Worm (Caenorhabditis elegans) whole organism, L3 larva: Measurements from ENCODE around the gene F21H7.12.

Experiments
- R02D3.7 ChIP-seq: fragments of 150-350 bp; optimal IDR thresholded peaks from 2 replicates; lab custom pipeline; 2014; ENCODE audit warnings: missing biosample characterization, missing genetic modification characterization
- aly-2 ChIP-seq: fragments of 150-350 bp; optimal IDR thresholded peaks from 2 replicates; lab custom pipeline; 2014; ENCODE audit warnings: missing biosample characterization, missing genetic modification characterization
- ceh-28 ChIP-seq: fragments of 150-350 bp; optimal IDR thresholded peaks from 2 replicates; lab custom pipeline; 2014; ENCODE audit warnings: missing biosample characterization, missing genetic modification reagents, missing genetic modification characterization
- ceh-9 ChIP-seq: sonication (generic microtip); optimal IDR thresholded peaks from 2 replicates; lab custom pipeline; 2018; ENCODE audit warnings: missing biosample characterization, missing genetic modification characterization
- daf-12 ChIP-seq: fragments of 150-350 bp; optimal IDR thresholded peaks from 2 replicates; lab custom pipeline; 2014; ENCODE audit warnings: missing biosample characterization, missing genetic modification reagents, missing genetic modification characterization
- egl-27 ChIP-seq: sonication (generic microtip); optimal IDR thresholded peaks from 4 replicates; lab custom pipeline; 2017; ENCODE audit warnings: missing biosample characterization, missing genetic modification reagents, missing genetic modification characterization
- egl-5 ChIP-seq: fragments of 150-350 bp; optimal IDR thresholded peaks from 2 replicates; lab custom pipeline; 2017; ENCODE audit warnings: missing biosample characterization, missing genetic modification reagents, missing genetic modification characterization, inconsistent platforms
- elt-1 ChIP-seq: fragments of 150-350 bp; optimal IDR thresholded peaks from 2 replicates; lab custom pipeline; 2014; ENCODE audit warnings: missing biosample characterization, missing genetic modification characterization
- elt-2 ChIP-seq: sonication (generic microtip); optimal IDR thresholded peaks from 2 replicates; lab custom pipeline; 2016; ENCODE audit warnings: missing genetic modification reagents, mild to moderate bottlenecking, missing genetic modification characterization, missing compliant biosample characterization
- eor-1 ChIP-seq, 2 experiments: fragments of 150-350 bp; optimal IDR thresholded peaks; 2 replicates each; lab custom pipeline; 2014 to 2018; ENCODE audit warnings: missing biosample characterization in 2 of 2, missing genetic modification characterization in 2 of 2
- fkh-10 ChIP-seq: sonication (generic microtip); optimal IDR thresholded peaks from 2 replicates; lab custom pipeline; 2017; ENCODE audit warnings: missing biosample characterization, missing genetic modification reagents, missing genetic modification characterization
- fkh-2 ChIP-seq: fragments of 150-350 bp; optimal IDR thresholded peaks from 2 replicates; lab custom pipeline; 2014; ENCODE audit warnings: missing biosample characterization, missing genetic modification reagents, missing genetic modification characterization
- fos-1 ChIP-seq: fragments of 150-350 bp; optimal IDR thresholded peaks from 2 replicates; lab custom pipeline; 2014; ENCODE audit warnings: missing biosample characterization, missing genetic modification characterization
- hmg-11 ChIP-seq: sonication (generic microtip); optimal IDR thresholded peaks from 2 replicates; lab custom pipeline; 2016; ENCODE audit warnings: missing genetic modification characterization, missing compliant biosample characterization
- jun-1 ChIP-seq: fragments of 150-350 bp; optimal IDR thresholded peaks from 2 replicates; lab custom pipeline; 2014; ENCODE audit warnings: missing biosample characterization, missing genetic modification reagents, missing genetic modification characterization
- lsy-12 ChIP-seq: sonication (generic microtip); optimal IDR thresholded peaks from 2 replicates; lab custom pipeline; 2016; ENCODE audit warnings: mild to moderate bottlenecking, missing genetic modification characterization, missing compliant biosample characterization
- mdl-1 ChIP-seq: fragments of 150-350 bp; optimal IDR thresholded peaks from 2 replicates; lab custom pipeline; 2014; ENCODE audit warnings: missing biosample characterization, missing genetic modification characterization
- mml-1 ChIP-seq: fragments of 150-350 bp; sonication (generic microtip); optimal IDR thresholded peaks from 3 replicates; lab custom pipeline; 2014; ENCODE audit warnings: missing biosample characterization, missing genetic modification characterization
- nhr-11 ChIP-seq: fragments of 150-350 bp; optimal IDR thresholded peaks from 2 replicates; lab custom pipeline; 2014; ENCODE audit warnings: missing biosample characterization, missing genetic modification characterization
- nhr-12 ChIP-seq: fragments of 150-350 bp; optimal IDR thresholded peaks from 2 replicates; lab custom pipeline; 2014; ENCODE audit warnings: missing biosample characterization, missing genetic modification characterization
- nhr-237 ChIP-seq: fragments of 150-350 bp; optimal IDR thresholded peaks from 2 replicates; lab custom pipeline; 2014; ENCODE audit warnings: missing biosample characterization, missing genetic modification characterization
- nhr-28 ChIP-seq: fragments of 150-350 bp; optimal IDR thresholded peaks from 2 replicates; lab custom pipeline; 2014; ENCODE audit warnings: missing biosample characterization, missing genetic modification characterization
- nhr-43 ChIP-seq: sonication (generic microtip); optimal IDR thresholded peaks from 2 replicates; lab custom pipeline; 2016; ENCODE audit warnings: mild to moderate bottlenecking, missing genetic modification characterization, missing compliant biosample characterization; ENCODE audit not compliant: poor library complexity, severe bottlenecking
- nhr-67 ChIP-seq: fragments of 150-350 bp; optimal IDR thresholded peaks from 2 replicates; lab custom pipeline; 2014; ENCODE audit warnings: missing biosample characterization, missing genetic modification characterization
- nhr-76 ChIP-seq: fragments of 150-350 bp; sonication (generic microtip); optimal IDR thresholded peaks from 5 replicates; lab custom pipeline; 2014; ENCODE audit warnings: missing biosample characterization, missing genetic modification characterization
- nhr-77 ChIP-seq: fragments of 150-350 bp; optimal IDR thresholded peaks from 2 replicates; lab custom pipeline; 2014; ENCODE audit warnings: missing biosample characterization, missing genetic modification characterization
- pqm-1 ChIP-seq: fragments of 150-350 bp; optimal IDR thresholded peaks from 2 replicates; lab custom pipeline; 2017; ENCODE audit warnings: missing biosample characterization, missing genetic modification characterization, inconsistent platforms
- snpc-4 ChIP-seq: fragments of 150-350 bp; optimal IDR thresholded peaks from 2 replicates; lab custom pipeline; 2014; ENCODE audit warnings: missing biosample characterization, missing genetic modification characterization
- unc-39 ChIP-seq: sonication (generic microtip); optimal IDR thresholded peaks from 4 replicates; lab custom pipeline; 2017; ENCODE audit warnings: missing biosample characterization, missing genetic modification characterization
- zag-1 ChIP-seq: fragments of 150-350 bp; optimal IDR thresholded peaks from 2 replicates; lab custom pipeline; 2014; ENCODE audit warnings: missing biosample characterization, missing genetic modification characterization
- ztf-11 ChIP-seq: fragments of 150-350 bp; optimal IDR thresholded peaks from 2 replicates; lab custom pipeline; 2014; ENCODE audit warnings: missing biosample characterization, missing genetic modification characterization

Gene F21H7.12

DNA sequence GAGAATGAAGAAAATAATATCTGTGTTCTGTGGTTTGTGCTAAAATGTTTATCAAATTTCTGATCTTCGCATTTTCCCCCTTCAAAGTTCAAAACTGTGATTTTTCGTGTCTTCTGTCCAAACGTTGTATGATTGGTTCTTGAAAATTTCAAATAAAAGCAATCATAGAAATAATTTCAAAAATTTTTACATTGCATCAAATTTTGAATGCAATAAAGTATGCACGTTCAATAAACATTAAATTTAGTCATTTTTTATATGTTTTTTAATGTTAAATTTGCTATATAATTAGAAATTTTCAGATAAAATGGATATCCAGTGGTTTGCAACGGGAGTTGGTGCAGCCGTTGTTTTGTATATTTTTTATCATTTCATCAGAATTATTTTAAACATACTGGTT lies 5.9 kb upstream of the F21H7.12 start, which contains the start of gene stdh-2:
Gene stdh-2 (plus strand): TSS at position 301 of the 400 bp plus-strand sequence.
- TF ChIP-seq mml-1 (tag; lab: Kevin White, UChicago), result no peak

DNA sequence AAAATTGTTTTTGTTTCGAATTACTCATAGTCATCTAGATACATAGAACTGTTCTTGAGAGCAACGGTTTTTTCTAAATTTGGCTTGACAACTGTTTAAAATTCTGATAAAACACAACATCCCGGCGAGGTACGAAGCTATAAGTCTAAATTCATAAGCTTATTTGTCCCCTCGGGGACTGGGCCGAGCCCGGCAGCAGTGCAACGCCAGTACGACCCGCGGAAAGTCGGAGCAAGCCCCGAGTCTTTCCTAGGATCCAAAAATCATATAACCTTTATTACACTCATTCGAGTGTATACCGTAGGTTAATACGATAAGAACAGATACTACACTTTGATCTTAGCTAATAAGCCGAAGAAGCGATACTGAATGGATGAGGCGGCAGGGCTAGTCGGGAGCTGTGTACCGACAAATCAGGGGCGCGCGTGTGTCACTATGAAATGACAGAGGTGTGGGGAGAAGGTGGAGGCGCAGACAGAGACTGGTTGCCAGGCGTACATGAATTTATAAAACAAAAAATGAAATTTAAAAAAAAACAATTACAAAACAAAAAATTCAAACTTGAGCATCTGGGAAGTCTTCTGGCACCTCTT lies 4.3 kb upstream of the F21H7.12 start:
- no peak for TF ChIP-seq egl-27 (tag; lab: Kevin White, UChicago)
- peak; percentile 22 for TF ChIP-seq snpc-4 (tag; lab: Kevin White, UChicago)
- no peak for TF ChIP-seq aly-2 (tag; lab: Kevin White, UChicago)
- no peak for TF ChIP-seq fkh-10 (GFP tag; lab: Kevin White, UChicago)

DNA sequence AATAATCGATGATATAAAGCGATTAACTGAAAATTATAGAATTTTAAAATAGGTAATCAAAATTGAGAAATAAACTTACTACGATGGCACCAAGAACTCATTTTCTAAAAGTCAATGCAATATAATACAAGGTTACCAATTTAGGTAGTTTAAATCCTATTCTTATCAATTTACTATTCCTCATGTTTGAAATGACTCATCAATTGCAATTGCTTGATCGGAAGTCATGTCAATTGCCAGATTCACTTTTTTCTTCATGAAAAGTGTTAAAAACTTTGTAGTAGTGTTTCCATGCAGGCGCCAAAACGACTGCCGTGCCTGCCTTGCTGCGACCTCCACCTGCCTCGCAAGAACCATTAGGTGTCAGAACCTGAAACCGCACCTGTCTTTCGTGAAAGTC lies 3.4 kb upstream of the F21H7.12 start, which contains the start of gene F11A5.13:
Gene F11A5.13 (minus strand): TSS at position 101 of the 400 bp plus-strand sequence.
- TF ChIP-seq eor-1 (tag; optimal IDR thresholded peaks at IDR 0.05; lab: Kevin White, UChicago) (no peak), daf-12 (tag; lab: Kevin White, UChicago) (no peak), ceh-9 (tag; lab: Kevin White, UChicago) (no peak), pqm-1 (tag; lab: Kevin White, UChicago) (no peak), ztf-11 (tag; lab: Kevin White, UChicago) (no peak), hmg-11 (no peak), nhr-28 (tag; lab: Kevin White, UChicago) (no peak), zag-1 (tag; lab: Kevin White, UChicago) (no peak), mml-1 (tag; lab: Kevin White, UChicago) (no peak), elt-2 (no peak), fkh-10 (GFP tag; lab: Kevin White, UChicago) (no peak), nhr-11 (tag; lab: Kevin White, UChicago) (no peak), nhr-237 (no peak)

DNA sequence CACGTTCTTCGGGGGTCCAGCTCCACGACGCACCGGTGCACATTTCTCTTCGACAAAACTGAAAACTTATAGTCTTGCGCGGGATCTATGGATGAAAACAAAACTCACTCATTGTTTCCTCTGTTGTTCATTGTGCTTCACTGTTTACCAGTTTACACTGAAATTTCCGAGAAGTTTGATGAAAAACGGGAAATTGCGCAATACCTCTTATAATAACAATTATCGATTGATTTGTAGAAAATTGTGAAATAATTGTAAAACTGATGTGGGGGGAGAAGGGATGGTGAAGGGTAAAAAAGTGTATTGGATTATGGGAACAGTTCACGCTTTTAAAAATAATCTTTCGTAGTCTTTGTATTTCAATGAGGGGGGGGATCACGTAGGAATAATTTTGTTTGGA lies 526 bp upstream of the F21H7.12 start:
- TF ChIP-seq fkh-2 (tag; lab: Kevin White, UChicago) (no peak), zag-1 (tag; lab: Kevin White, UChicago) (no peak), fkh-10 (GFP tag; lab: Kevin White, UChicago) (no peak), nhr-237 (no peak), elt-2 (no peak), egl-5 (tag; lab: Kevin White, UChicago) (no peak), nhr-28 (tag; lab: Kevin White, UChicago) (no peak)

DNA sequence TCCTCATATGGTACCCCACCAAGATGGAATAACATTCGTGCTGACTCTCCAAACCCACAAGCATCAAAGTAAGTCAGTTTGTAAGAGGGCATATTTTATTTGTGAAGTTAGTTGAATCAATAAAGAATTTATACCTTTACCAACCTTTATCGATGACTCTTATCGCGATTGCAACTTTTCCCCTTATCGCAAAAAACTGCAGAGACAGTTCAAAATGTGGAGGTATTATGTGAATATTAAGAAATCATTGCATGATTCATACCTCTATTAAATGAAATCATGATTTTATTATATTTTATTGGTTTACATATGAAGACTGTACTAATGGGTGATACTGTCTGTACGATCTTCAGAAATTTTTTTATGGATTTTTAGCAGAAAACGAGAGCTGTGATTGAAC lies 2.2 kb downstream of the F21H7.12 start, which contains the start of gene gst-22:
Gene gst-22 (minus strand): TSS at position 103 of the 400 bp plus-strand sequence.
- peak; percentile 2 for TF ChIP-seq ceh-28 (tag; lab: Kevin White, UChicago)
- peak; percentile 92 for TF ChIP-seq elt-2
- TF ChIP-seq lsy-12 (tag; lab: Kevin White, UChicago), result no peak
- peak; percentile 97 for TF ChIP-seq pqm-1 (tag; lab: Kevin White, UChicago)
- peak; percentile 48 for TF ChIP-seq jun-1 (tag; lab: Kevin White, UChicago)
- no peak for TF ChIP-seq elt-1 (tag; lab: Kevin White, UChicago)
- no peak for TF ChIP-seq eor-1 (tag; optimal IDR thresholded peaks at IDR 0.05; lab: Kevin White, UChicago)

DNA sequence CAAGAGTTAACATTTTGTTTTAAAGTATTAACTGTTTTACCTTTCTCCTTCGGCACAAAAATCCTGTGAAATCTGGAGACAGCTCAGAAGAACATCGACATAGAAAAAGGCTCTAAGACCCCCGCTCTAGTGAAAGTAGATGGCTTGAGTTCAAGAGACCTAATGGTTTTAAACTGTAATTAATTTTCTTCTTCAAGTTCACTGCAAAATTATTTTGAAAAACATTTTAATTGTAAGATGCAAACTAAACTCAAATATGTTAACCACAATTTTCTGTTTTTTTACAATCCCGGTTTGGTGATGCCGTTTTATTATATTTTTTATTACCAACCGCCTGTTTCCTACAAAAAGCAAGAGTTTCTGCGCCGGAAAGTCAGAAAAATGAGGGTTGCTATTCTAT lies 3.7 kb downstream of the F21H7.12 start, which contains the start of gene clec-233:
Gene clec-233 (plus strand): TSS at position 301 of the 400 bp plus-strand sequence.
- TF ChIP-seq nhr-12 (tag; lab: Kevin White, UChicago) (no peak), nhr-11 (tag; lab: Kevin White, UChicago) (no peak), jun-1 (tag; lab: Kevin White, UChicago) (no peak), unc-39 (tag; lab: Kevin White, UChicago) (no peak), nhr-77 (tag; lab: Kevin White, UChicago) (no peak), ceh-9 (tag; lab: Kevin White, UChicago) (no peak), daf-12 (tag; lab: Kevin White, UChicago) (no peak), hmg-11 (no peak), fos-1 (tag; lab: Kevin White, UChicago) (no peak), aly-2 (tag; lab: Kevin White, UChicago) (no peak), nhr-43 (tag; lab: Kevin White, UChicago) (no peak), mdl-1 (no peak), R02D3.7 (no peak), nhr-28 (tag; lab: Kevin White, UChicago) (no peak), fkh-2 (tag; lab: Kevin White, UChicago) (no peak), nhr-76 (tag; lab: Kevin White, UChicago) (no peak), ztf-11 (tag; lab: Kevin White, UChicago) (no peak), nhr-67 (tag; lab: Kevin White, UChicago) (no peak)
